Worm (Caenorhabditis elegans) whole organism, young adult: Measurements from ENCODE around the gene C33B4.4.

ENCODE experiments used
- C06A6.2 ChIP-seq: fragments of 200-800 bp; sonication (Bioruptor generic); conservative IDR thresholded peaks from 2 replicates; pipeline ENCODE4 v1.3.6; 2022; ENCODE audit warnings: missing genetic modification characterization, missing compliant biosample characterization
- F33H1.4 ChIP-seq: fragments of 200-800 bp; sonication (Bioruptor generic); IDR thresholded peaks from 2 replicates; pipeline ENCODE4 v1.3.6; 2022; ENCODE audit warnings: missing genetic modification reagents, missing genetic modification characterization, missing compliant biosample characterization
- F37B4.10 ChIP-seq: fragments of 200-800 bp; sonication (Bioruptor generic); IDR thresholded peaks from 2 replicates; pipeline ENCODE4 v1.3.6; 2022; ENCODE audit warnings: missing genetic modification characterization, missing compliant biosample characterization
- F57A8.1 ChIP-seq: fragments of 200-800 bp; sonication (Bioruptor generic); optimal IDR thresholded peaks from 2 replicates; lab custom pipeline; 2018; ENCODE audit warnings: mild to moderate bottlenecking, missing genetic modification characterization, moderate library complexity, missing compliant biosample characterization
- Y56A3A.18 ChIP-seq: fragments of 200-800 bp; sonication (Bioruptor generic); IDR thresholded peaks from 2 replicates; pipeline ENCODE4 v1.3.6; 2022; ENCODE audit warnings: missing genetic modification reagents, missing genetic modification characterization, missing compliant biosample characterization
- aptf-2 ChIP-seq: fragments of 200-800 bp; sonication (Bioruptor generic); conservative IDR thresholded peaks from 2 replicates; pipeline ENCODE4 v1.3.6; 2022; ENCODE audit warnings: missing genetic modification reagents, missing genetic modification characterization, missing compliant biosample characterization
- let-607 ChIP-seq, 2 experiments: fragments of 200-800 bp in 1 of 2; sonication (Bioruptor generic) in 1 of 2; sonication (generic microtip) in 1 of 2; optimal IDR thresholded peaks; 2 replicates each; lab custom pipeline; 2016 to 2018; ENCODE audit warnings: mild to moderate bottlenecking in 2 of 2, missing compliant biosample characterization in 2 of 2, missing genetic modification characterization in 2 of 2, moderate library complexity in 2 of 2, missing genotype in 1 of 2
- lin-35 ChIP-seq, 3 experiments: fragments of 150-350 bp in 2 of 3; sonication (generic microtip) in 1 of 3; optimal IDR thresholded peaks; 2 replicates each; lab custom pipeline; 2014 to 2018; ENCODE audit warnings: missing biosample characterization in 3 of 3, missing genetic modification characterization in 3 of 3, missing genetic modification reagents in 3 of 3
- mes-4 ChIP-seq: sonication (generic microtip); optimal IDR thresholded peaks from 2 replicates; lab custom pipeline; 2016; ENCODE audit warnings: missing genotype, missing genetic modification characterization, missing compliant biosample characterization
- pbrm-1 ChIP-seq: fragments of 200-800 bp; sonication (Bioruptor generic); IDR thresholded peaks from 2 replicates; pipeline ENCODE4 v1.3.6; 2022; ENCODE audit warnings: missing genetic modification reagents, missing genetic modification characterization, missing compliant biosample characterization
- snpc-3.4 ChIP-seq: sonication (generic microtip); optimal IDR thresholded peaks from 2 replicates; lab custom pipeline; 2017; ENCODE audit warnings: missing genetic modification characterization, mild to moderate bottlenecking, missing compliant biosample characterization, antibody characterized with exemption, moderate library complexity, missing genotype, missing genetic modification reagents
- unc-62 ChIP-seq: fragments of 150-350 bp; optimal IDR thresholded peaks from 2 replicates; lab custom pipeline; 2014; ENCODE audit warnings: missing biosample characterization, missing genetic modification reagents, missing genetic modification characterization
- ztf-18 ChIP-seq: sonication (generic microtip); optimal IDR thresholded peaks from 2 replicates; lab custom pipeline; 2016; ENCODE audit warnings: missing genotype, mild to moderate bottlenecking, missing genetic modification characterization, missing compliant biosample characterization

- TF ChIP-seq C06A6.2 (GFP tag; lab: Robert Waterston, UW) (no peak), unc-62 (GFP tag; lab: Kevin White, UChicago) (no peak), lin-35 (GFP tag; optimal IDR thresholded peaks at IDR 0.05; lab: Kevin White, UChicago) (no peak), pbrm-1 (GFP tag; lab: Robert Waterston, UW) (no peak), let-607 (tag; optimal IDR thresholded peaks at IDR 0.05; lab: Kevin White, UChicago) (no peak), Y56A3A.18 (GFP tag; lab: Robert Waterston, UW) (no peak), F37B4.10 (no peak), F57A8.1 (GFP tag; lab: Kevin White, UChicago) (no peak), ztf-18 (tag; lab: Kevin White, UChicago) (no peak), F33H1.4 (GFP tag; lab: Robert Waterston, UW) (no peak), aptf-2 (GFP tag; lab: Robert Waterston, UW) (no peak), mes-4 (tag; lab: Kevin White, UChicago) (no peak), snpc-3.4 (tag; lab: Kevin White, UChicago) (no peak)
Observed at ce11 chrII:11376026-11376425, 7.2 kb downstream of the C33B4.4 start.
